Worm (Caenorhabditis elegans) whole organism, mixed stage, embryonic: ENCODE results near the gene tut-2.

Experiments
- elt-1 ChIP-seq: sonication (generic microtip); optimal IDR thresholded peaks from 2 replicates; lab custom pipeline; 2017; ENCODE audit warnings: missing genetic modification characterization, mild to moderate bottlenecking, missing compliant biosample characterization, antibody characterized with exemption, moderate library complexity, borderline replicate concordance; ENCODE audit not compliant: insufficient read depth
- elt-3 ChIP-seq: fragments of 150-350 bp; optimal IDR thresholded peaks from 2 replicates; lab custom pipeline; 2014; ENCODE audit warnings: missing biosample characterization, missing genetic modification characterization
- lin-13 ChIP-seq: fragments of 150-350 bp; optimal IDR thresholded peaks from 2 replicates; lab custom pipeline; 2014; ENCODE audit warnings: missing biosample characterization, missing genetic modification characterization
- mep-1 ChIP-seq: fragments of 150-350 bp; optimal IDR thresholded peaks from 2 replicates; lab custom pipeline; 2017; ENCODE audit warnings: missing biosample characterization, missing genetic modification reagents, missing genetic modification characterization, inconsistent platforms
- nhr-2 ChIP-seq: fragments of 150-350 bp; optimal IDR thresholded peaks from 2 replicates; lab custom pipeline; 2014; ENCODE audit warnings: missing biosample characterization, missing genetic modification characterization
- nhr-76 ChIP-seq: sonication (generic microtip); optimal IDR thresholded peaks from 2 replicates; lab custom pipeline; 2017; ENCODE audit warnings: missing biosample characterization, missing genetic modification characterization
- pha-4 ChIP-seq: fragments of 150-350 bp; optimal IDR thresholded peaks from 2 replicates; lab custom pipeline; 2018; ENCODE audit warnings: missing biosample characterization, missing genetic modification reagents, missing genetic modification characterization
- snpc-4 ChIP-seq: fragments of 150-350 bp; optimal IDR thresholded peaks from 2 replicates; lab custom pipeline; 2014; ENCODE audit warnings: missing biosample characterization, missing genetic modification characterization
- unc-39 ChIP-seq: fragments of 150-350 bp; optimal IDR thresholded peaks from 2 replicates; lab custom pipeline; 2014; ENCODE audit warnings: missing biosample characterization, missing genetic modification characterization
- unc-62 ChIP-seq: fragments of 150-350 bp; optimal IDR thresholded peaks from 2 replicates; lab custom pipeline; 2014; ENCODE audit warnings: missing biosample characterization, missing genetic modification reagents, missing genetic modification characterization

DNA sequence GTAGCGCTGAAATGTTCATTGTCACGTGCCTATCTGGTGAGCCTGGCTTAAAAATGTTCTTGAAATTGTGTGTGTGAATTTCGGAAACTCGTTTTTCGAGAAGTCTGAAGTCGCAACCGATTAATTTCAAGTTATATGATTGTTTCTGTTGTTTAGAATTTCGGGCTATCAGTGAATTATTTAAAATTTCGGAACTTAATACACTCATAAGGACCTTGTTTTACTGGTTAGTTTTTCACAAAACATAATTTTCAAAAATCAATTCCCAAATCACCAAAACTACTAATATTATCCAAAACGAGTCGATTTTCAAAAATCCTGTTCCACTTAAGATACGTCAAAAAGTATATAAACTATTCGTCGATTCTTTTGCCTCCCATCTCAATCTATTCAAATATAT is 27.5 kb upstream of the tut-2 start:
- TF ChIP-seq unc-39 (tag; lab: Kevin White, UChicago): no peak
- TF ChIP-seq elt-1 (tag; lab: Kevin White, UChicago): no peak
- no peak for TF ChIP-seq lin-13 (tag; lab: Kevin White, UChicago)
- TF ChIP-seq snpc-4 (tag; lab: Kevin White, UChicago): no peak
- TF ChIP-seq unc-62: no peak
- no peak for TF ChIP-seq mep-1 (tag; lab: Kevin White, UChicago)
- TF ChIP-seq elt-3: no peak
- TF ChIP-seq pha-4 (tag; lab: Kevin White, UChicago): no peak
- no peak for TF ChIP-seq nhr-76 (tag; lab: Kevin White, UChicago)
- no peak for TF ChIP-seq nhr-2 (tag; lab: Kevin White, UChicago)
